Worm (Caenorhabditis elegans) whole organism, early embryonic: ENCODE measurements around the gene Y54G2A.7.
A peak's percentile ranks its signal among the peaks of the same experiment; 100 is the strongest.

Experiments used
- B0310.2 ChIP-seq: sonication (generic microtip); optimal IDR thresholded peaks from 2 replicates; lab custom pipeline; 2016; ENCODE audit warnings: mild to moderate bottlenecking, missing genetic modification characterization, missing compliant biosample characterization
- F13C5.2 ChIP-seq: sonication (generic microtip); optimal IDR thresholded peaks from 2 replicates; lab custom pipeline; 2017; ENCODE audit warnings: mild to moderate bottlenecking, missing genetic modification characterization, inconsistent platforms, missing compliant biosample characterization
- aly-1 ChIP-seq: sonication (generic microtip); optimal IDR thresholded peaks from 2 replicates; lab custom pipeline; 2016; ENCODE audit warnings: missing genetic modification characterization, missing compliant biosample characterization
- ama-1 ChIP-seq: fragments of 150-350 bp; optimal IDR thresholded peaks from 2 replicates; lab custom pipeline; 2014
- ceh-13 ChIP-seq: fragments of 200-800 bp; sonication (Bioruptor generic); optimal IDR thresholded peaks from 2 replicates; lab custom pipeline; 2018; ENCODE audit warnings: mild to moderate bottlenecking, missing genetic modification characterization, missing compliant biosample characterization
- ceh-36 ChIP-seq: sonication (generic microtip); optimal IDR thresholded peaks from 2 replicates; lab custom pipeline; 2016; ENCODE audit warnings: missing genetic modification characterization, inconsistent platforms, missing compliant biosample characterization
- ets-7 ChIP-seq: sonication (generic microtip); optimal IDR thresholded peaks from 2 replicates; lab custom pipeline; 2016; ENCODE audit warnings: missing genotype, missing genetic modification characterization, missing compliant biosample characterization
- flt-1 ChIP-seq: fragments of 200-800 bp; sonication (Bioruptor generic); IDR thresholded peaks from 2 replicates; pipeline ENCODE4 v1.3.6; 2022; ENCODE audit warnings: missing genetic modification characterization, missing compliant biosample characterization
- hmbx-1 ChIP-seq: sonication (generic microtip); optimal IDR thresholded peaks from 2 replicates; lab custom pipeline; 2016; ENCODE audit warnings: mild to moderate bottlenecking, missing genetic modification characterization, missing compliant biosample characterization
- hmg-4 ChIP-seq: fragments of 200-800 bp; sonication (Bioruptor generic); optimal IDR thresholded peaks from 2 replicates; lab custom pipeline; 2018; ENCODE audit warnings: mild to moderate bottlenecking, missing genetic modification characterization, missing compliant biosample characterization
- hnd-1 ChIP-seq: sonication (generic microtip); optimal IDR thresholded peaks from 2 replicates; lab custom pipeline; 2016; ENCODE audit warnings: missing genetic modification characterization, missing compliant biosample characterization
- pes-1 ChIP-seq: fragments of 200-800 bp; sonication (Bioruptor generic); IDR thresholded peaks from 2 replicates; pipeline ENCODE4 v1.3.6; 2022; ENCODE audit warnings: missing genetic modification reagents, missing genetic modification characterization, missing compliant biosample characterization
- scrt-1 ChIP-seq: fragments of 200-800 bp; sonication (Bioruptor generic); IDR thresholded peaks from 2 replicates; pipeline ENCODE4 v1.3.6; 2022; ENCODE audit warnings: missing genetic modification characterization, missing compliant biosample characterization
- sea-1 ChIP-seq: fragments of 200-800 bp; sonication (Bioruptor generic); conservative IDR thresholded peaks from 2 replicates; pipeline ENCODE4 v1.3.6; 2022; ENCODE audit warnings: missing genetic modification characterization, missing compliant biosample characterization
- tbx-11 ChIP-seq: fragments of 200-800 bp; sonication (Bioruptor generic); IDR thresholded peaks from 2 replicates; pipeline ENCODE4 v1.3.6; 2022; ENCODE audit warnings: missing genetic modification characterization, missing compliant biosample characterization
- tbx-37 ChIP-seq: fragments of 200-800 bp; sonication (Bioruptor generic); conservative IDR thresholded peaks from 2 replicates; pipeline ENCODE4 v1.3.6; 2022; ENCODE audit warnings: missing genetic modification reagents, missing genetic modification characterization, missing compliant biosample characterization
- tra-4 ChIP-seq: sonication (generic microtip); optimal IDR thresholded peaks from 2 replicates; lab custom pipeline; 2017; ENCODE audit warnings: missing genetic modification characterization, missing compliant biosample characterization

Y54G2A.7 gene

ce11 chrIV:2838308-2838707 is at the start of gene Y54G2A.7:
Y54G2A.7 (plus strand) TSS chrIV:2838608.
- no peak for TF ChIP-seq scrt-1 (GFP tag; lab: Robert Waterston, UW)
- TF ChIP-seq pes-1 (GFP tag; lab: Robert Waterston, UW), result no peak

ce11 chrIV:2793956-2794355 is 44.5 kb upstream of the Y54G2A.7 start:
- TF ChIP-seq scrt-1 (GFP tag; lab: Robert Waterston, UW) (no peak), pes-1 (GFP tag; lab: Robert Waterston, UW) (no peak), ceh-13 (no peak), hmg-4 (no peak), ets-7 (tag; lab: Kevin White, UChicago) (no peak), ceh-36 (tag; lab: Kevin White, UChicago) (no peak), B0310.2 (tag; lab: Kevin White, UChicago) (no peak), tra-4 (tag; lab: Kevin White, UChicago) (no peak), flt-1 (GFP tag; lab: Robert Waterston, UW) (no peak), sea-1 (GFP tag; lab: Robert Waterston, UW) (no peak), hnd-1 (no peak), hmbx-1 (tag; lab: Kevin White, UChicago) (no peak), tbx-37 (GFP tag; lab: Robert Waterston, UW) (no peak), tbx-11 (GFP tag; lab: Robert Waterston, UW) (no peak), aly-1 (tag; lab: Kevin White, UChicago) (no peak), F13C5.2 (tag; lab: Kevin White, UChicago) (no peak), ama-1 (lab: Kevin White, UChicago) (no peak)

ce11 chrIV:2798339-2798738 is 40.1 kb upstream of the Y54G2A.7 start, which contains the start of gene Y54G2A.52:
Y54G2A.52 (minus strand) TSS chrIV:2798686.
- TF ChIP-seq tbx-11 (GFP tag; lab: Robert Waterston, UW), result no peak
- no peak for TF ChIP-seq ceh-13
- TF ChIP-seq ama-1 (lab: Kevin White, UChicago), result no peak
- TF ChIP-seq B0310.2 (tag; lab: Kevin White, UChicago), result no peak
- no peak for TF ChIP-seq hmg-4
- no peak for TF ChIP-seq flt-1 (GFP tag; lab: Robert Waterston, UW)
- no peak for TF ChIP-seq F13C5.2 (tag; lab: Kevin White, UChicago)
- TF ChIP-seq tra-4 (tag; lab: Kevin White, UChicago), result no peak
- TF ChIP-seq tbx-37 (GFP tag; lab: Robert Waterston, UW), result no peak
- TF ChIP-seq scrt-1 (GFP tag; lab: Robert Waterston, UW), result no peak
- TF ChIP-seq aly-1 (tag; lab: Kevin White, UChicago), result no peak
- no peak for TF ChIP-seq ets-7 (tag; lab: Kevin White, UChicago)
- no peak for TF ChIP-seq ceh-36 (tag; lab: Kevin White, UChicago)
- TF ChIP-seq hmbx-1 (tag; lab: Kevin White, UChicago), result no peak
- TF ChIP-seq sea-1 (GFP tag; lab: Robert Waterston, UW), result no peak
- no peak for TF ChIP-seq pes-1 (GFP tag; lab: Robert Waterston, UW)
- no peak for TF ChIP-seq hnd-1

- TF ChIP-seq sea-1 (GFP tag; lab: Robert Waterston, UW) (no peak), ceh-36 (tag; lab: Kevin White, UChicago) (no peak), hmg-4 (no peak), scrt-1 (GFP tag; lab: Robert Waterston, UW) (no peak), ama-1 (lab: Kevin White, UChicago) (no peak), flt-1 (GFP tag; lab: Robert Waterston, UW) (no peak), ceh-13 (no peak), pes-1 (GFP tag; lab: Robert Waterston, UW) (no peak), F13C5.2 (tag; lab: Kevin White, UChicago) (no peak), hmbx-1 (tag; lab: Kevin White, UChicago) (no peak), hnd-1 (no peak), aly-1 (tag; lab: Kevin White, UChicago) (no peak)
Measured at ce11 chrIV:2799389-2799788, 39.0 kb upstream of the Y54G2A.7 start, which contains the start of gene Y54G2A.10. Y54G2A.10 (plus strand) TSS chrIV:2799689.

- no peak for TF ChIP-seq ceh-36 (tag; lab: Kevin White, UChicago)
- TF ChIP-seq scrt-1 (GFP tag; lab: Robert Waterston, UW), result no peak
- no peak for TF ChIP-seq aly-1 (tag; lab: Kevin White, UChicago)
- TF ChIP-seq ceh-13, result no peak
- TF ChIP-seq sea-1 (GFP tag; lab: Robert Waterston, UW), result no peak
- TF ChIP-seq ama-1 (lab: Kevin White, UChicago), result no peak
- no peak for TF ChIP-seq tra-4 (tag; lab: Kevin White, UChicago)
- TF ChIP-seq hnd-1, result no peak
- TF ChIP-seq B0310.2 (tag; lab: Kevin White, UChicago), result no peak
- TF ChIP-seq hmg-4, result no peak
- no peak for TF ChIP-seq tbx-37 (GFP tag; lab: Robert Waterston, UW)
- TF ChIP-seq pes-1 (GFP tag; lab: Robert Waterston, UW), result no peak
- TF ChIP-seq ets-7 (tag; lab: Kevin White, UChicago), result no peak
- TF ChIP-seq F13C5.2 (tag; lab: Kevin White, UChicago), result no peak
- no peak for TF ChIP-seq hmbx-1 (tag; lab: Kevin White, UChicago)
- no peak for TF ChIP-seq flt-1 (GFP tag; lab: Robert Waterston, UW)
- TF ChIP-seq tbx-11 (GFP tag; lab: Robert Waterston, UW), result no peak
Measured at ce11 chrIV:2799890-2800289, 38.5 kb upstream of the Y54G2A.7 start.

ce11 chrIV:2801004-2801403 is 37.4 kb upstream of the Y54G2A.7 start:
- TF ChIP-seq ets-7 (tag; lab: Kevin White, UChicago) (no peak), hmg-4 (no peak), scrt-1 (GFP tag; lab: Robert Waterston, UW) (peak; percentile 38; the same call in 1 of the 2 replicates), ceh-36 (tag; lab: Kevin White, UChicago) (no peak), hmbx-1 (tag; lab: Kevin White, UChicago) (no peak), aly-1 (tag; lab: Kevin White, UChicago) (no peak), pes-1 (GFP tag; lab: Robert Waterston, UW) (peak; percentile 54; the same call in 1 of the 2 replicates), tbx-37 (GFP tag; lab: Robert Waterston, UW) (no peak), sea-1 (GFP tag; lab: Robert Waterston, UW) (no peak), B0310.2 (tag; lab: Kevin White, UChicago) (no peak), flt-1 (GFP tag; lab: Robert Waterston, UW) (0 out of 2 replicates have a peak, but pooled peaks have one; percentile 13), ceh-13 (no peak)
